Fruit fly (Drosophila melanogaster): Measurements from ENCODE around the gene CG42467.

The CG42467 gene

DNA sequence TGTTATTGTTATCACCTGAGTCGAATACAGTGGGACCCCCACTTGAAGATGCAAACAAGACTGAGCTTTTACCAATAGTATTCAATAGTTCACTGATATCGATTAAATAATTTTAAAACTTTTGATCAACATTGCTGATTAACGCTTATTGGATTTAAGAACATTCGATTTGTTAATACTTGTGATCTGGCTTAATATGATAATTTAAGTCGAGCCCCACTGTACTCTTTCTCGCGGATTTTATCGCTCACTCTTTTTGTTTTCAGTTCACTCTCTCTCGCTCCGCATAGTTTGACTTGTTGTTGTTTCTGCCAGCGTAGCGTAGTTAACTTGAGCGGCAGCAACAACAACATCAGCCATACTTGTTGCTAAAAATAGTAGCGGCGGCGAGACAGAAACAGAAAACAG, 45.4 kb upstream of the CG42467 start (continued):
- TF ChIP-seq CG9932 (GFP tag; IDR thresholded peaks at IDR 0.05) (peak; percentile 99), CG6689 (GFP tag; IDR thresholded peaks at IDR 0.05) (peak; percentile 98), Chrac-16 (GFP tag; optimal IDR thresholded peaks at IDR 0.05) (peak; percentile 98), CG17802 (tag; optimal IDR thresholded peaks at IDR 0.05) (peak; percentile 88), sc (optimal IDR thresholded peaks at IDR 0.05) (no peak), sc (GFP tag; optimal IDR thresholded peaks at IDR 0.05) (peak; percentile 98), shn (GFP tag; optimal IDR thresholded peaks at IDR 0.05) (peak; percentile 97), CG42726 (GFP tag; IDR thresholded peaks at IDR 0.05; ENCODE audit: partially characterized antibody) (no peak), YL-1 (GFP tag; optimal IDR thresholded peaks at IDR 0.05) (peak; percentile 91), Sry-β (GFP tag; optimal IDR thresholded peaks at IDR 0.05) (peak; percentile 57), fru (optimal IDR thresholded peaks at IDR 0.05) (no peak), peb (GFP tag; IDR thresholded peaks at IDR 0.05) (peak; percentile 97), cas (GFP tag; IDR thresholded peaks at IDR 0.05) (peak; percentile 94), unpg (GFP tag; optimal IDR thresholded peaks at IDR 0.05) (peak; percentile 99), D19B (GFP tag; optimal IDR thresholded peaks at IDR 0.05) (peak; percentile 93), CG14667 (GFP tag; IDR thresholded peaks at IDR 0.05) (peak; percentile 97), Dek (tag; optimal IDR thresholded peaks at IDR 0.05) (peak; percentile 98), CG4820 (GFP tag; optimal IDR thresholded peaks at IDR 0.05) (peak; percentile 98), CG3847 (GFP tag; IDR thresholded peaks at IDR 0.05) (peak; percentile 98), CTCF (GFP tag; optimal IDR thresholded peaks at IDR 0.05) (peak; percentile 71), al (GFP tag; IDR thresholded peaks at IDR 0.05) (peak; percentile 96), Hr51 (GFP tag; optimal IDR thresholded peaks at IDR 0.05) (peak; percentile 96 to 98), ci (GFP tag; IDR thresholded peaks at IDR 0.05) (peak; percentile 99), ATbp (GFP tag; optimal IDR thresholded peaks at IDR 0.05) (peak; percentile 99), CG17186 (GFP tag; optimal IDR thresholded peaks at IDR 0.05) (peak; percentile 94), pros (GFP tag; optimal IDR thresholded peaks at IDR 0.05) (peak; percentile 88), Bgb (GFP tag; IDR thresholded peaks at IDR 0.05; ENCODE audit: partially characterized antibody) (no peak), HmgZ (tag; optimal IDR thresholded peaks at IDR 0.05) (peak; percentile 99), croc (GFP tag; conservative IDR thresholded peaks at IDR 0.05) (peak; percentile 97), CG6765 (GFP tag; optimal IDR thresholded peaks at IDR 0.05) (peak; percentile 97), cad (GFP tag; optimal IDR thresholded peaks at IDR 0.05) (no peak), disco-r (GFP tag; optimal IDR thresholded peaks at IDR 0.05) (peak; percentile 97), CG12104 (GFP tag; optimal IDR thresholded peaks at IDR 0.05) (peak; percentile 96), danr (GFP tag; IDR thresholded peaks at IDR 0.05) (peak; percentile 95), CG30403 (GFP tag; optimal IDR thresholded peaks at IDR 0.05) (peak; percentile 98), sna (GFP tag; IDR thresholded peaks at IDR 0.05; ENCODE audit: partially characterized antibody) (no peak), mirr (GFP tag; optimal IDR thresholded peaks at IDR 0.05) (peak; percentile 99), kay (GFP tag; optimal IDR thresholded peaks at IDR 0.05) (peak; percentile 95), pzg (GFP tag; optimal IDR thresholded peaks at IDR 0.05) (peak; percentile 34), CG6254 (GFP tag; optimal IDR thresholded peaks at IDR 0.05) (peak; percentile 96), her (GFP tag; optimal IDR thresholded peaks at IDR 0.05) (peak; percentile 97), CG6272 (GFP tag; IDR thresholded peaks at IDR 0.05) (peak; percentile 96), Sin3A (optimal IDR thresholded peaks at IDR 0.05) (no peak), CG10321 (GFP tag; IDR thresholded peaks at IDR 0.05) (peak; percentile 82), toy (GFP tag; IDR thresholded peaks at IDR 0.05) (peak; percentile 92), ssp (GFP tag; IDR thresholded peaks at IDR 0.05) (peak; percentile 89), PHDP (tag; optimal IDR thresholded peaks at IDR 0.05) (peak; percentile 99), cato (GFP tag; optimal IDR thresholded peaks at IDR 0.05; ENCODE audit: borderline replicate concordance) (peak; percentile 94), CG12299 (tag; optimal IDR thresholded peaks at IDR 0.05) (peak; percentile 98), NC2β (GFP tag; optimal IDR thresholded peaks at IDR 0.05) (peak; percentile 98), CG18476 (GFP tag; optimal IDR thresholded peaks at IDR 0.05) (peak; percentile 95), psq (GFP tag; optimal IDR thresholded peaks at IDR 0.05) (peak; percentile 85), CG12769 (tag; optimal IDR thresholded peaks at IDR 0.05) (peak; percentile 99)

Measured in whole organism, embryonic.